Worm (Caenorhabditis elegans) whole organism, young adult: ENCODE measurements around the gene faah-3.
A peak's percentile ranks its signal among the peaks of the same experiment; 100 is the strongest.

Experiments used
- F57C9.4 ChIP-seq: sonication (generic microtip); optimal IDR thresholded peaks from 2 replicates; lab custom pipeline; 2017; ENCODE audit warnings: mild to moderate bottlenecking, missing genetic modification characterization, missing compliant biosample characterization
- Y56A3A.18 ChIP-seq: fragments of 200-800 bp; sonication (Bioruptor generic); IDR thresholded peaks from 2 replicates; pipeline ENCODE4 v1.3.6; 2022; ENCODE audit warnings: missing genetic modification reagents, missing genetic modification characterization, missing compliant biosample characterization
- Y67H2A.10 ChIP-seq: fragments of 200-800 bp; sonication (Bioruptor generic); conservative IDR thresholded peaks from 2 replicates; pipeline ENCODE4 v1.3.6; 2022; ENCODE audit warnings: missing genetic modification reagents, missing genetic modification characterization, missing compliant biosample characterization
- Y95B8A.8 ChIP-seq: fragments of 200-800 bp; sonication (Bioruptor generic); IDR thresholded peaks from 2 replicates; pipeline ENCODE4 v1.3.6; 2022; ENCODE audit warnings: missing genetic modification reagents, missing genetic modification characterization, missing compliant biosample characterization
- aptf-3 ChIP-seq: fragments of 200-800 bp; sonication (Bioruptor generic); IDR thresholded peaks from 2 replicates; pipeline ENCODE4 v1.3.6; 2022; ENCODE audit warnings: missing genetic modification characterization, missing compliant biosample characterization
- atf-7 ChIP-seq: sonication (generic microtip); optimal IDR thresholded peaks from 2 replicates; lab custom pipeline; 2017; ENCODE audit warnings: mild to moderate bottlenecking, missing genetic modification characterization, missing compliant biosample characterization
- athp-1 ChIP-seq: sonication (generic microtip); optimal IDR thresholded peaks from 2 replicates; lab custom pipeline; 2017; ENCODE audit warnings: mild to moderate bottlenecking, missing genetic modification characterization, missing compliant biosample characterization
- ccch-3 ChIP-seq: fragments of 200-800 bp; sonication (Bioruptor generic); optimal IDR thresholded peaks from 2 replicates; lab custom pipeline; 2018; ENCODE audit warnings: mild to moderate bottlenecking, missing genetic modification characterization, missing compliant biosample characterization
- cebp-1 ChIP-seq, 2 experiments: fragments of 200-800 bp in 1 of 2; sonication (Bioruptor generic) in 1 of 2; sonication (generic microtip) in 1 of 2; IDR thresholded peaks in 1 of 2; optimal IDR thresholded peaks in 1 of 2; 2 replicates each; pipeline versions ENCODE4 v1.3.6 to Lab custom; 2017 to 2022; ENCODE audit warnings: missing compliant biosample characterization in 2 of 2, missing genetic modification characterization in 2 of 2, mild to moderate bottlenecking in 1 of 2, missing genetic modification reagents in 1 of 2, moderate library complexity in 1 of 2
- ceh-58 ChIP-seq: fragments of 200-800 bp; sonication (Bioruptor generic); IDR thresholded peaks from 2 replicates; pipeline ENCODE4 v1.3.6; 2022; ENCODE audit warnings: missing genetic modification characterization, missing compliant biosample characterization
- ceh-79 ChIP-seq: sonication (generic microtip); optimal IDR thresholded peaks from 2 replicates; lab custom pipeline; 2017; ENCODE audit warnings: mild to moderate bottlenecking, missing genetic modification characterization, missing compliant biosample characterization
- die-1 ChIP-seq: sonication (generic microtip); optimal IDR thresholded peaks from 2 replicates; lab custom pipeline; 2016; ENCODE audit warnings: missing genotype, mild to moderate bottlenecking, missing genetic modification characterization, missing compliant biosample characterization
- ekl-4 ChIP-seq: fragments of 200-800 bp; sonication (Bioruptor generic); IDR thresholded peaks from 2 replicates; pipeline ENCODE4 v1.3.6; 2022; ENCODE audit warnings: missing genetic modification reagents, missing genetic modification characterization, missing compliant biosample characterization
- gei-17 ChIP-seq: fragments of 200-800 bp; sonication (Bioruptor generic); optimal IDR thresholded peaks from 2 replicates; lab custom pipeline; 2018; ENCODE audit warnings: mild to moderate bottlenecking, missing genetic modification characterization, missing compliant biosample characterization
- hlh-26 ChIP-seq: fragments of 200-800 bp; sonication (Bioruptor generic); conservative IDR thresholded peaks from 2 replicates; pipeline ENCODE4 v1.3.6; 2022; ENCODE audit warnings: missing genetic modification reagents, missing genetic modification characterization, missing compliant biosample characterization
- hmg-1.2 ChIP-seq: fragments of 200-800 bp; sonication (Bioruptor generic); IDR thresholded peaks from 2 replicates; pipeline ENCODE4 v1.3.6; 2022; ENCODE audit warnings: missing genetic modification reagents, missing genetic modification characterization, missing compliant biosample characterization
- hrde-1 ChIP-seq: sonication (generic microtip); optimal IDR thresholded peaks from 2 replicates; lab custom pipeline; 2016; ENCODE audit warnings: missing genetic modification characterization, mild to moderate bottlenecking, missing compliant biosample characterization, moderate library complexity, missing genotype, missing genetic modification reagents, borderline replicate concordance
- lag-1 ChIP-seq: fragments of 200-800 bp; sonication (Bioruptor generic); IDR thresholded peaks from 2 replicates; pipeline ENCODE4 v1.3.6; 2022; ENCODE audit warnings: missing genetic modification reagents, missing genetic modification characterization, missing compliant biosample characterization
- let-526 ChIP-seq: fragments of 200-800 bp; sonication (Bioruptor generic); IDR thresholded peaks from 2 replicates; pipeline ENCODE4 v1.3.6; 2022; ENCODE audit warnings: missing genetic modification reagents, missing genetic modification characterization, missing compliant biosample characterization
- let-607 ChIP-seq, 2 experiments: fragments of 200-800 bp in 1 of 2; sonication (Bioruptor generic) in 1 of 2; sonication (generic microtip) in 1 of 2; optimal IDR thresholded peaks; 2 replicates each; lab custom pipeline; 2016 to 2018; ENCODE audit warnings: mild to moderate bottlenecking in 2 of 2, missing compliant biosample characterization in 2 of 2, missing genetic modification characterization in 2 of 2, moderate library complexity in 2 of 2, missing genotype in 1 of 2
- lin-40 ChIP-seq: sonication (generic microtip); optimal IDR thresholded peaks from 2 replicates; lab custom pipeline; 2016; ENCODE audit warnings: missing genetic modification characterization, mild to moderate bottlenecking, missing compliant biosample characterization, missing genotype, missing genetic modification reagents
- mcd-1 ChIP-seq: fragments of 200-800 bp; sonication (Bioruptor generic); IDR thresholded peaks from 2 replicates; pipeline ENCODE4 v1.3.6; 2022; ENCODE audit warnings: missing genetic modification reagents, missing genetic modification characterization, missing compliant biosample characterization
- mel-28 ChIP-seq: sonication (generic microtip); optimal IDR thresholded peaks from 2 replicates; lab custom pipeline; 2016; ENCODE audit warnings: borderline replicate concordance, mild to moderate bottlenecking, missing genetic modification characterization, missing compliant biosample characterization
- nfya-2 ChIP-seq: fragments of 200-800 bp; sonication (Bioruptor generic); IDR thresholded peaks from 2 replicates; pipeline ENCODE4 v1.3.6; 2022; ENCODE audit warnings: missing genetic modification reagents, missing genetic modification characterization, missing compliant biosample characterization
- nhr-179 ChIP-seq: sonication (generic microtip); optimal IDR thresholded peaks from 2 replicates; lab custom pipeline; 2016; ENCODE audit warnings: mild to moderate bottlenecking, missing genetic modification characterization, missing compliant biosample characterization
- nhr-27 ChIP-seq: fragments of 200-800 bp; sonication (Bioruptor generic); optimal IDR thresholded peaks from 2 replicates; lab custom pipeline; 2018; ENCODE audit warnings: mild to moderate bottlenecking, missing genetic modification characterization, moderate library complexity, missing compliant biosample characterization
- nhr-80 ChIP-seq: sonication (generic microtip); optimal IDR thresholded peaks from 2 replicates; lab custom pipeline; 2016; ENCODE audit warnings: missing genetic modification characterization, missing compliant biosample characterization
- pbrm-1 ChIP-seq: fragments of 200-800 bp; sonication (Bioruptor generic); IDR thresholded peaks from 2 replicates; pipeline ENCODE4 v1.3.6; 2022; ENCODE audit warnings: missing genetic modification reagents, missing genetic modification characterization, missing compliant biosample characterization
- rec-8 ChIP-seq, 2 experiments: sonication (generic microtip); optimal IDR thresholded peaks; 2 replicates each; lab custom pipeline; 2016; ENCODE audit warnings: mild to moderate bottlenecking in 2 of 2, missing genetic modification characterization in 2 of 2, missing genetic modification reagents in 2 of 2, missing genotype in 2 of 2, missing biosample characterization in 1 of 2, missing compliant biosample characterization in 1 of 2, moderate library complexity in 1 of 2
- tbp1 ChIP-seq: fragments of 200-800 bp; sonication (Bioruptor generic); optimal IDR thresholded peaks from 2 replicates; lab custom pipeline; 2018; ENCODE audit warnings: mild to moderate bottlenecking, missing genetic modification characterization, missing compliant biosample characterization
- tbx-9 ChIP-seq: sonication (generic microtip); optimal IDR thresholded peaks from 2 replicates; lab custom pipeline; 2016; ENCODE audit warnings: borderline replicate concordance, missing genetic modification characterization, inconsistent platforms, missing compliant biosample characterization
- tlf-1 ChIP-seq: fragments of 200-800 bp; sonication (Bioruptor generic); optimal IDR thresholded peaks from 2 replicates; lab custom pipeline; 2018; ENCODE audit warnings: mild to moderate bottlenecking, missing genetic modification characterization, missing compliant biosample characterization
- ztf-25 ChIP-seq: fragments of 200-800 bp; sonication (Bioruptor generic); IDR thresholded peaks from 2 replicates; pipeline ENCODE4 v1.3.6; 2022; ENCODE audit warnings: missing genetic modification reagents, missing genetic modification characterization, missing compliant biosample characterization
- ztf-28 ChIP-seq: fragments of 200-800 bp; sonication (Bioruptor generic); IDR thresholded peaks from 2 replicates; pipeline ENCODE4 v1.3.6; 2022; ENCODE audit warnings: missing genetic modification reagents, missing genetic modification characterization, missing compliant biosample characterization

faah-3 gene

DNA sequence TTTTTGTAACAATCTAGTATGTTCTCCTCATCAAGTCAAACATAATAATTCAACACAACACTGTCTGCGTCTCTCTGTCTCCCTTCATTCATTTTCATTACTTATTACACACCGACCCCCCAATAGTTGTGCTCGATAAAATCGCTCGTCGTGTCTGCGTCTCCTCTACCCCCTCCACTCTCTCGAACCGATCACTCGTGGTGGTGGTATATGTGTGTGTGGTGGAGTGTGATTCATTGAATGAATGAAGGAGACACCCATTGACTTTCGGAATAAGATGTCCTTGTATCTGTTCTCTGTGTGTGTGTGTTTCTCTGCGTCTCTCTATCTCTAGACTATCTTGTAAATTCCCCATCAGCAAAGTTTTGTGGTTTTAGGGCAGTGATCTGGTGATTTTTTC lies 12.4 kb upstream of the faah-3 start (continued):
- TF ChIP-seq nhr-80 (tag; lab: Kevin White, UChicago): peak; percentile 75
- TF ChIP-seq ceh-58 (GFP tag; lab: Robert Waterston, UW): no peak
- TF ChIP-seq hlh-26 (GFP tag; lab: Robert Waterston, UW): no peak
- TF ChIP-seq mcd-1 (GFP tag; lab: Robert Waterston, UW): 0 out of 2 replicates have a peak, but pooled peaks have one; percentile 27
- no peak for TF ChIP-seq rec-8 (tag; optimal IDR thresholded peaks at IDR 0.05; lab: Kevin White, UChicago)
- TF ChIP-seq mel-28 (tag; lab: Kevin White, UChicago): no peak
- no peak for TF ChIP-seq nhr-179 (tag; lab: Kevin White, UChicago)
- TF ChIP-seq lin-40 (tag; lab: Kevin White, UChicago): peak; percentile 24
- TF ChIP-seq, all 124 proteins: peak for 6

DNA sequence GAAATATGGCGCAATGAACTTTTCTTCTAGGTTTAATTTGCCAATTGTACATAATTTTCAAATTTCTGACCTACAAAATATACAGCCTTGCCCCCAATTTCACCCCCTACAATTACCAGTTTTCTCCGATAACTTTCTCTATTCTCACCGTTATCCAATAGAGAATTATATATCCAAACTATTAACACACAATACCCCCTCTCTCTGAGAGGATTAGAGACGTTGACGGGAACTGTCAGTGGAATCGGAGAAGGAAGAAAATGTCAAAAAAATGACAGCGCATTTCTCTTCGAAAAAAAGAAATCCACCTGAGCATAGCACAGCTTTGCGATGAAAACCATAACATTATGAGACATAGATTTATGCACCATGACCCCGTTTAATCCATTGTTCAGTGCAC lies 7.7 kb upstream of the faah-3 start:
- TF ChIP-seq ztf-25: no peak
- no peak for TF ChIP-seq hmg-1.2 (GFP tag; lab: Robert Waterston, UW)
- no peak for TF ChIP-seq tbx-9 (tag; lab: Kevin White, UChicago)
- no peak for TF ChIP-seq ceh-79 (tag; lab: Kevin White, UChicago)
- no peak for TF ChIP-seq hrde-1 (tag; lab: Kevin White, UChicago)
- no peak for TF ChIP-seq F57C9.4 (tag; lab: Kevin White, UChicago)
- TF ChIP-seq tlf-1 (GFP tag; lab: Kevin White, UChicago): no peak
- TF ChIP-seq Y56A3A.18 (GFP tag; lab: Robert Waterston, UW): no peak
- no peak for TF ChIP-seq ekl-4 (GFP tag; lab: Robert Waterston, UW)
- TF ChIP-seq ccch-3 (GFP tag; lab: Kevin White, UChicago): no peak
- no peak for TF ChIP-seq ztf-28
- TF ChIP-seq let-526 (GFP tag; lab: Robert Waterston, UW): no peak
- TF ChIP-seq die-1 (tag; lab: Kevin White, UChicago): no peak
- TF ChIP-seq nhr-179 (tag; lab: Kevin White, UChicago): no peak
- TF ChIP-seq nhr-27 (tag; lab: Kevin White, UChicago): no peak
- no peak for TF ChIP-seq let-607 (tag; optimal IDR thresholded peaks at IDR 0.05; lab: Kevin White, UChicago)
- TF ChIP-seq pbrm-1: no peak
- TF ChIP-seq, all 124 proteins: peak for 0

ce11 chrIV:951569-951968 lies 6.1 kb upstream of the faah-3 start:
- TF ChIP-seq ztf-25: no peak
- no peak for TF ChIP-seq Y95B8A.8 (GFP tag; lab: Robert Waterston, UW)
- TF ChIP-seq gei-17 (GFP tag; lab: Kevin White, UChicago): no peak
- TF ChIP-seq pbrm-1: no peak
- no peak for TF ChIP-seq ztf-28

- TF ChIP-seq aptf-3 (GFP tag; lab: Robert Waterston, UW) (no peak), lag-1 (GFP tag; lab: Robert Waterston, UW) (no peak), hmg-1.2 (GFP tag; lab: Robert Waterston, UW) (peak; percentile 84; the same call in 1 of the 2 replicates), let-607 (tag; optimal IDR thresholded peaks at IDR 0.05; lab: Kevin White, UChicago) (no peak), Y67H2A.10 (GFP tag; lab: Robert Waterston, UW) (no peak), athp-1 (tag; lab: Kevin White, UChicago) (no peak), tbp1 (GFP tag; lab: Kevin White, UChicago) (no peak), nfya-2 (GFP tag; lab: Robert Waterston, UW) (no peak), cebp-1 (GFP tag; IDR thresholded peaks at IDR 0.05; lab: Robert Waterston, UW) (no peak), cebp-1 (tag; optimal IDR thresholded peaks at IDR 0.05; lab: Kevin White, UChicago) (peak; percentile 32), atf-7 (no peak)
- TF ChIP-seq, all 124 proteins: peak for 2
These were observed 4.6 kb upstream of the faah-3 start for ce11 chrIV:949940-950592.
